Fruit fly (Drosophila melanogaster) whole organism, prepupa: ENCODE measurements around the gene stol.

Experiments
- Blimp-1 ChIP-seq: fragments of 200-800 bp; sonication (Bioruptor generic); optimal IDR thresholded peaks from 3 replicates; lab custom pipeline; 2017; ENCODE audit warnings: missing biosample characterization, missing genetic modification characterization, mild to moderate bottlenecking, moderate library complexity, missing genetic modification reagents
- CG10631 ChIP-seq: fragments of 200-800 bp; sonication (Bioruptor generic); optimal IDR thresholded peaks from 2 replicates; lab custom pipeline; 2016; ENCODE audit warnings: missing biosample characterization, missing genetic modification characterization
- CG11902 ChIP-seq: fragments of 200-800 bp; sonication (Bioruptor generic); optimal IDR thresholded peaks from 3 replicates; lab custom pipeline; 2016; ENCODE audit warnings: missing biosample characterization, missing genetic modification characterization
- CG15336 ChIP-seq: fragments of 200-800 bp; sonication (Bioruptor generic); IDR thresholded peaks from 2 replicates; pipeline ENCODE4 v1.3.6; 2022; ENCODE audit warnings: missing biosample characterization, missing genetic modification characterization
- CG1621 ChIP-seq: fragments of 200-800 bp; sonication (Bioruptor generic); optimal IDR thresholded peaks from 3 replicates; lab custom pipeline; 2018; ENCODE audit warnings: missing biosample characterization, mild to moderate bottlenecking, missing genetic modification characterization
- CG3032 ChIP-seq: fragments of 200-800 bp; optimal IDR thresholded peaks from 2 replicates; lab custom pipeline; 2019; ENCODE audit warnings: missing biosample characterization, mild to moderate bottlenecking, missing genetic modification characterization, moderate library complexity
- CG32006 ChIP-seq: fragments of 200-800 bp; sonication (Bioruptor generic); optimal IDR thresholded peaks from 3 replicates; lab custom pipeline; 2017; ENCODE audit warnings: missing biosample characterization, mild to moderate bottlenecking, missing genetic modification characterization
- CG3919 ChIP-seq: fragments of 200-800 bp; sonication (Bioruptor generic); optimal IDR thresholded peaks from 3 replicates; lab custom pipeline; 2016; ENCODE audit warnings: missing biosample characterization, missing genetic modification characterization
- CG4318 ChIP-seq: fragments of 200-800 bp; sonication (Bioruptor generic); optimal IDR thresholded peaks from 3 replicates; lab custom pipeline; 2017; ENCODE audit warnings: missing biosample characterization, mild to moderate bottlenecking, missing genetic modification characterization
- CG6163 ChIP-seq: fragments of 200-800 bp; sonication (Bioruptor generic); IDR thresholded peaks from 3 replicates; pipeline ENCODE4 v1.3.6; 2022; ENCODE audit warnings: missing biosample characterization, missing genetic modification characterization
- CG6854 ChIP-seq: fragments of 200-800 bp; sonication (Bioruptor generic); optimal IDR thresholded peaks from 2 replicates; lab custom pipeline; 2017; ENCODE audit warnings: missing biosample characterization, mild to moderate bottlenecking, missing genetic modification characterization
- CG7368 ChIP-seq: fragments of 200-800 bp; sonication (Bioruptor generic); optimal IDR thresholded peaks from 3 replicates; lab custom pipeline; 2016; ENCODE audit warnings: missing biosample characterization, missing genetic modification characterization
- CG8119 ChIP-seq: fragments of 200-800 bp; sonication (Bioruptor generic); IDR thresholded peaks from 3 replicates; pipeline ENCODE4 v1.3.6; 2022; ENCODE audit warnings: missing biosample characterization, missing genetic modification characterization
- CG8632 ChIP-seq: fragments of 200-800 bp; sonication (Bioruptor generic); optimal IDR thresholded peaks from 3 replicates; lab custom pipeline; 2016; ENCODE audit warnings: missing biosample characterization, missing genetic modification characterization
- Eip75B ChIP-seq: fragments of 200-800 bp; sonication (Bioruptor generic); optimal IDR thresholded peaks from 3 replicates; lab custom pipeline; 2016; ENCODE audit warnings: missing biosample characterization, missing genetic modification characterization
- Ets21C ChIP-seq: fragments of 200-800 bp; sonication (Bioruptor generic); optimal IDR thresholded peaks from 3 replicates; lab custom pipeline; 2016; ENCODE audit warnings: missing biosample characterization, missing genetic modification characterization
- Ets96B ChIP-seq: fragments of 200-800 bp; optimal IDR thresholded peaks from 2 replicates; lab custom pipeline; 2019; ENCODE audit warnings: missing biosample characterization, mild to moderate bottlenecking, missing genetic modification characterization, moderate library complexity
- Gug ChIP-seq: fragments of 200-800 bp; sonication (Bioruptor generic); IDR thresholded peaks from 2 replicates; pipeline ENCODE4 v1.3.6; 2022; ENCODE audit warnings: missing biosample characterization, missing genetic modification characterization
- Hr38 ChIP-seq: sonication (Bioruptor generic); optimal IDR thresholded peaks from 2 replicates; lab custom pipeline; 2016; ENCODE audit warnings: missing biosample characterization, missing genetic modification characterization
- Hr39 ChIP-seq: fragments of 200-800 bp; sonication (Bioruptor generic); optimal IDR thresholded peaks from 2 replicates; lab custom pipeline; 2016; ENCODE audit warnings: missing biosample characterization, missing genetic modification characterization
- Hr4 ChIP-seq: fragments of 200-800 bp; sonication (Bioruptor generic); optimal IDR thresholded peaks from 3 replicates; lab custom pipeline; 2016; ENCODE audit warnings: missing biosample characterization, missing genetic modification characterization
- Lpt ChIP-seq: fragments of 200-800 bp; sonication (Bioruptor generic); optimal IDR thresholded peaks from 3 replicates; lab custom pipeline; 2016; ENCODE audit warnings: missing biosample characterization, missing genetic modification characterization
- Smox ChIP-seq: fragments of 200-800 bp; sonication (Bioruptor generic); optimal IDR thresholded peaks from 3 replicates; lab custom pipeline; 2016; ENCODE audit warnings: missing biosample characterization, missing genetic modification characterization
- Sox102F ChIP-seq: fragments of 200-800 bp; sonication (Bioruptor generic); optimal IDR thresholded peaks from 2 replicates; lab custom pipeline; 2016; ENCODE audit warnings: missing biosample characterization, mild to moderate bottlenecking, missing genetic modification characterization
- Sox14 ChIP-seq: fragments of 200-800 bp; sonication (Bioruptor generic); optimal IDR thresholded peaks from 3 replicates; lab custom pipeline; 2016; ENCODE audit warnings: missing biosample characterization, missing genetic modification characterization
- Sox15 ChIP-seq: fragments of 200-800 bp; sonication (Bioruptor generic); optimal IDR thresholded peaks from 3 replicates; lab custom pipeline; 2016; ENCODE audit warnings: missing biosample characterization, missing genetic modification characterization
- eg ChIP-seq: fragments of 200-800 bp; sonication (Bioruptor generic); IDR thresholded peaks from 3 replicates; pipeline ENCODE4 v1.3.6; 2022; ENCODE audit warnings: missing biosample characterization, missing genetic modification characterization
- fd85E ChIP-seq: fragments of 200-800 bp; sonication (Bioruptor generic); optimal IDR thresholded peaks from 3 replicates; lab custom pipeline; 2016; ENCODE audit warnings: missing biosample characterization, missing genetic modification characterization
- fkh ChIP-seq: fragments of 200-800 bp; sonication (Bioruptor generic); optimal IDR thresholded peaks from 3 replicates; lab custom pipeline; 2017; ENCODE audit warnings: missing biosample characterization, mild to moderate bottlenecking, missing genetic modification characterization, moderate library complexity
- lz ChIP-seq: fragments of 200-800 bp; sonication (Bioruptor generic); optimal IDR thresholded peaks from 3 replicates; lab custom pipeline; 2016; ENCODE audit warnings: missing biosample characterization, missing genetic modification characterization
- net ChIP-seq: fragments of 200-800 bp; sonication (Bioruptor generic); optimal IDR thresholded peaks from 3 replicates; lab custom pipeline; 2016; ENCODE audit warnings: missing biosample characterization, missing genetic modification characterization
- salr ChIP-seq, 2 experiments: fragments of 200-800 bp; sonication (Bioruptor generic); optimal IDR thresholded peaks; 3 replicates each; lab custom pipeline; 2016 to 2018; ENCODE audit warnings: missing biosample characterization in 2 of 2, missing genetic modification characterization in 2 of 2, mild to moderate bottlenecking in 1 of 2
- ss ChIP-seq, 2 experiments: fragments of 200-800 bp; sonication (Bioruptor generic); optimal IDR thresholded peaks; 2 replicates in 1 of 2; 3 replicates in 1 of 2; lab custom pipeline; 2017 to 2018; ENCODE audit warnings: mild to moderate bottlenecking in 2 of 2, missing biosample characterization in 2 of 2, missing genetic modification characterization in 2 of 2, moderate library complexity in 1 of 2
- topi ChIP-seq: fragments of 200-800 bp; sonication (Bioruptor generic); optimal IDR thresholded peaks from 3 replicates; lab custom pipeline; 2016; ENCODE audit warnings: missing biosample characterization, missing genetic modification characterization

Gene stol

DNA sequence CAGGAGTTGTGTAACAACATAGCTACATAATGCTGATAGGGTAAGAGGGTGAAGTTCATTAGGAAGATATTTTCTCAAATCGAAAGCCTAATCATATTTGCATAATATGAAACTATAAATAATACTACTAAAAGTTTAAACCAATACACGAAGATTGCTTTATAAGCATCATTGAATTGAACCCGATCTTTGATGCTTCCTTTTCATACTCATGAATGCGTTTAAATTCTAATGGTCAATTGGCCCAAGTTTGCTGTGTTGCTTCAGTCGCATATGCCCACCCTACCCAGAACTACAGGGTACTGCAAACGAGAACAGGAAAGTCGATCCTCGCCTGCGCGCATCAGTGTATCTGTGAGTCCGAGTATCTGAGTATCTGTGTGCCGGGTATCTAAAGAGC lies 25.5 kb upstream of the stol start (continued):
- TF ChIP-seq fkh (GFP tag; lab: Kevin White, UChicago) = no peak
- peak; percentile 65 for TF ChIP-seq CG32006 (GFP tag; lab: Kevin White, UChicago)
- peak; percentile 97 for TF ChIP-seq lz
- peak; percentile 7 for TF ChIP-seq CG3919
- TF ChIP-seq CG1621 (tag; lab: Kevin White, UChicago) = peak; percentile 89
- 0 out of 3 replicates have a peak, but pooled peaks have one; percentile 54 for TF ChIP-seq CG8119 (GFP tag; lab: Robert Waterston, UW)
- TF ChIP-seq salr (GFP tag; optimal IDR thresholded peaks at IDR 0.05; lab: Kevin White, UChicago) = peak; percentile 80 to 88
- TF ChIP-seq, all 60 proteins: peak for 45

DNA sequence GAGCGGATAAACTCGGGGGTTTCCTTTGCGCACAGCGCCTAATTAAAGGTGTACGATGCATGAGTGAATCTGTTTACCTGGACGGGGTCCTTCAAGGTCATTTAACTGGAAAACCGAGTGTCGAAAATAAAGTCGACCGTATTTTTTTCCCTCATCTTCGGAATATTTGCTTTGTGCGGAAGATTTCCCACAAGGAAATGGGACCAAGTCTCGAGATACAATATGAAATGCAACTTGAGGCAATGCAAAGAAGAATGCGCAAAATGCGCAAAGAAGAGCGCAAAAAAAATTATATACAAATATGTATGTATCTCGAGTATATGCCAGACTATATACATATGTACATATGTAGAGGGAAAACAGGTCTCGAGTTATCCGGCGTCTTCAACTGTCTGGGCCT lies 24.9 kb upstream of the stol start:
- TF ChIP-seq Blimp-1 (GFP tag; lab: Kevin White, UChicago) = no peak
- TF ChIP-seq fd85E (GFP tag; lab: Kevin White, UChicago) = no peak
- no peak for TF ChIP-seq lz
- no peak for TF ChIP-seq Hr4
- no peak for TF ChIP-seq net (GFP tag; lab: Kevin White, UChicago)
- no peak for TF ChIP-seq Sox102F
- TF ChIP-seq ss (GFP tag; optimal IDR thresholded peaks at IDR 0.05; lab: Kevin White, UChicago) = no peak
- TF ChIP-seq CG1621 (tag; lab: Kevin White, UChicago) = no peak
- TF ChIP-seq CG8632 (GFP tag; lab: Kevin White, UChicago) = no peak
- TF ChIP-seq Gug (GFP tag; lab: Robert Waterston, UW) = no peak
- TF ChIP-seq CG3032 (tag; lab: Kevin White, UChicago) = no peak

DNA sequence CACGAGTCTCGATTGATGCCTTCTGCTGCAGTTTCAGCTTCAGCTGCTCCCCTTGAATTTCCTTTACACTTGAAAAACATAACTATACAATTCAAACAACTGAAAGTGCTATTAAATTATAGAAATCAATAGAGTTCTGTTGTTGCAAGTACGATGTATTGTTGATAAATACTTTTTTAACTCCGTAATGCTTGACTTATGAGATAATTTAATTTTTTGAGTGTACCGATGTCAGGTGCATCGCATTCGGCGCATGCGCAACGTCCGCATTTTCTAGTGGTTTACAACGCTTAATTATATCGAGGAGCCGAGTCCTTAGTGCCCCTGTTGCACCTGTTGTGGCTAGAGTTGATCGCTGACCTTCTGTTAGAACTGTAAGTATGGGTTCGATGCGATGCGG lies 23.3 kb upstream of the stol start:
- TF ChIP-seq eg (no peak), fd85E (GFP tag; lab: Kevin White, UChicago) (no peak), Lpt (no peak), Sox15 (no peak), topi (GFP tag; lab: Kevin White, UChicago) (no peak), Hr38 (GFP tag; lab: Kevin White, UChicago) (no peak), CG7368 (GFP tag; lab: Kevin White, UChicago) (no peak), lz (no peak), Sox14 (no peak), Ets96B (tag; lab: Kevin White, UChicago) (no peak), Ets21C (GFP tag; lab: Kevin White, UChicago) (no peak), CG10631 (no peak), CG6163 (GFP tag; lab: Robert Waterston, UW) (no peak), Hr4 (no peak), Hr39 (GFP tag; lab: Kevin White, UChicago) (no peak)

DNA sequence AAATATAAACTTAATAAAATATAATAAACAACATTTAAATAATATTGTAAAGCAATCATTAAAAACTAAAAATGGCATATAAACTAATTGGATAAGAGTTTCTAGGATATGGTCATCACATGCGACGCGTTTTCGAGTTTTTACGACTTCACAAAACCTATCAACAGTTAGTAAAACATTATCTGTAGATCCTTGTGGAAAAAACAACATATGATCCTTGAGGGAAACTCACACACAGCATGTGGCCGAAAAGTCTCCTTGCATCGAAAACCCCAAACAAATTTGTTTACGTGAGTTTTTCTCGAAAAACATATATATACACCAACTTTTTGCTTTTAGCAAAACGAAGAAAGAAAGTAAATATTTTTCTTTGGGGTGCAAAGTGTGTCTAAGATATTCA lies 22.8 kb upstream of the stol start:
- TF ChIP-seq Blimp-1 (GFP tag; lab: Kevin White, UChicago) = no peak
- no peak for TF ChIP-seq CG11902
- TF ChIP-seq CG8632 (GFP tag; lab: Kevin White, UChicago) = no peak
- TF ChIP-seq ss (GFP tag; optimal IDR thresholded peaks at IDR 0.05; lab: Kevin White, UChicago) = no peak
- no peak for TF ChIP-seq Ets96B (tag; lab: Kevin White, UChicago)
- no peak for TF ChIP-seq CG15336
- no peak for TF ChIP-seq CG6854 (GFP tag; lab: Kevin White, UChicago)
- TF ChIP-seq Hr4 = no peak
- TF ChIP-seq salr (GFP tag; optimal IDR thresholded peaks at IDR 0.05; lab: Kevin White, UChicago) = no peak
- TF ChIP-seq, all 60 proteins: peak for 0

DNA sequence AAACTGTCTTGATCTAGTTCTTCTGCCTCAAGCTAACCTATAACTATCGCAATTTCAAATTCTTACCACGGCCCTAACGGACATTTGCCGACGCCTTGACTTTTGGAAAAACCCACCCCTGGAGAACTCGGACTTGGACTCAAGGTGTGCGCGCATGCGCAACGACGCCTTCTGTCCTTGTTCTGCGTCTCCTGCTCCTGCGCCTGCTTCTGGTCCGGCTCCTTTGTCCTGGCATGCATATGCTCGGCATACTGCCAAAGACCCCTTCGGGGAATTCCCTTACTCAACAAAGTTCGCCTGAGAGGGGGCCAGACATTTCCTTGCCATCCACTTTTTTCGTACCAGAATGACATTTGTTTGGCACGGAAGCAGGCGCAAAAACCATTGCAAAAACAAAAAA lies 17.8 kb upstream of the stol start:
- TF ChIP-seq Smox (no peak), CG3919 (no peak), Eip75B (no peak)

DNA sequence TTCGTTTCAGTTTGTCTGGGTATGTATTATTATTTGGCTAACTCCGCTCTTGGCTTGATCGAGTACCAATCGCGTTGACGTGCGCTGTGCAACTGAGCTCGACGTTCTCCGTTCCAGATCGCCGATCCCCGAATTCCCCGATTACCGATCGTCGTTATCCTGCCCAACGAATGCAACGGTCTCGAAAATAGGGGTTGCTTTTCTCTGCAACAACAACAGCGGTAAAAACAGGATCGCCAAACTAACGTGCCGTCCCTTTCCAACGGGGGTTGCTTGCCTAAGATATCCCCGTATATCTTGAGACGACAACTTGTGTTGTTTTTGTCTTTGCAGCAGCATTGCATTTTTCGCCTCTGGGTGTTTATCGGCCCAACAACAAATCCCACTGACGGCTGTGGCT lies 13.6 kb upstream of the stol start:
- TF ChIP-seq CG6163 (GFP tag; lab: Robert Waterston, UW) (no peak), CG4318 (GFP tag; lab: Kevin White, UChicago) (no peak), CG7368 (GFP tag; lab: Kevin White, UChicago) (no peak), CG11902 (no peak), topi (GFP tag; lab: Kevin White, UChicago) (no peak), CG6854 (GFP tag; lab: Kevin White, UChicago) (no peak), CG8119 (GFP tag; lab: Robert Waterston, UW) (no peak), CG8632 (GFP tag; lab: Kevin White, UChicago) (no peak), fd85E (GFP tag; lab: Kevin White, UChicago) (no peak)
